Fruit fly (Drosophila melanogaster) whole organism, embryonic: ENCODE measurements around the gene CG11698.

Experiments used
- ATbp ChIP-seq: fragments of 200-800 bp; sonication (Bioruptor generic); optimal IDR thresholded peaks from 2 replicates; lab custom pipeline; 2017; ENCODE audit warnings: missing biosample characterization, mild to moderate bottlenecking, missing genetic modification characterization, missing genetic modification reagents
- Awh ChIP-seq: fragments of 200-800 bp; sonication (Bioruptor generic); IDR thresholded peaks from 2 replicates; pipeline ENCODE4, ENCODE4 v1.3.6; 2022; ENCODE audit warnings: missing biosample characterization, missing genetic modification characterization
- CG11085 ChIP-seq: fragments of 200-800 bp; sonication (Bioruptor generic); IDR thresholded peaks from 2 replicates; pipeline ENCODE4 v1.3.6; 2022; ENCODE audit warnings: missing biosample characterization, missing genetic modification characterization
- CG12071 ChIP-seq: fragments of 200-800 bp; sonication (Bioruptor generic); optimal IDR thresholded peaks from 3 replicates; lab custom pipeline; 2018; ENCODE audit warnings: missing biosample characterization, mild to moderate bottlenecking, missing genetic modification characterization
- CG12155 ChIP-seq: fragments of 200-800 bp; sonication (Bioruptor generic); optimal IDR thresholded peaks from 3 replicates; lab custom pipeline; 2016; ENCODE audit warnings: missing biosample characterization, missing genetic modification characterization
- CG12236 ChIP-seq: fragments of 200-800 bp; sonication (Bioruptor generic); optimal IDR thresholded peaks from 2 replicates; lab custom pipeline; 2016; ENCODE audit warnings: missing biosample characterization, missing genetic modification characterization
- CG13424 ChIP-seq: fragments of 200-800 bp; sonication (Bioruptor generic); optimal IDR thresholded peaks from 2 replicates; lab custom pipeline; 2019; ENCODE audit warnings: missing biosample characterization, mild to moderate bottlenecking, missing genetic modification characterization, moderate library complexity
- CG13624 ChIP-seq: fragments of 200-800 bp; sonication (Bioruptor generic); optimal IDR thresholded peaks from 2 replicates; lab custom pipeline; 2016; ENCODE audit warnings: missing biosample characterization, missing genetic modification characterization
- CG14860 ChIP-seq: fragments of 200-800 bp; sonication (Bioruptor generic); IDR thresholded peaks from 3 replicates; pipeline ENCODE4 v1.3.6; 2022; ENCODE audit warnings: missing biosample characterization, missing genetic modification characterization; ENCODE audit not compliant: partially characterized antibody
- CG14965 ChIP-seq: fragments of 200-800 bp; sonication (Bioruptor generic); optimal IDR thresholded peaks from 2 replicates; lab custom pipeline; 2016; ENCODE audit warnings: missing biosample characterization, missing genetic modification characterization, borderline replicate concordance
- CG4360 ChIP-seq: fragments of 200-800 bp; sonication (Bioruptor generic); IDR thresholded peaks from 2 replicates; pipeline ENCODE4 v1.3.6; 2022; ENCODE audit warnings: missing biosample characterization, missing genetic modification characterization
- CG4424 ChIP-seq: fragments of 200-800 bp; sonication (Bioruptor generic); optimal IDR thresholded peaks from 3 replicates; lab custom pipeline; 2016; ENCODE audit warnings: missing biosample characterization, missing genetic modification characterization
- CG6813 ChIP-seq: fragments of 200-800 bp; sonication (Bioruptor generic); optimal IDR thresholded peaks from 2 replicates; lab custom pipeline; 2017; ENCODE audit warnings: missing biosample characterization, missing genetic modification characterization, mild to moderate bottlenecking, moderate library complexity, missing genetic modification reagents
- CG8478 ChIP-seq: fragments of >200 bp; optimal IDR thresholded peaks from 2 replicates; lab custom pipeline; 2018
- CG8765 ChIP-seq: fragments of 200-800 bp; sonication (Bioruptor generic); IDR thresholded peaks from 2 replicates; pipeline ENCODE4 v1.3.6; 2022; ENCODE audit warnings: missing biosample characterization, missing genetic modification characterization
- CTCF ChIP-seq: fragments of 200-800 bp; sonication (Bioruptor generic); optimal IDR thresholded peaks from 2 replicates; lab custom pipeline; 2017; ENCODE audit warnings: missing biosample characterization, mild to moderate bottlenecking, missing genetic modification characterization, moderate library complexity
- CrebB ChIP-seq: fragments of 200-800 bp; sonication (Bioruptor generic); optimal IDR thresholded peaks from 3 replicates; lab custom pipeline; 2018; ENCODE audit warnings: missing biosample characterization, mild to moderate bottlenecking, missing genetic modification characterization
- Dfd ChIP-seq, 2 experiments: fragments of >200 bp; optimal IDR thresholded peaks; 2 replicates each; lab custom pipeline; 2017; ENCODE audit warnings: missing biosample characterization in 2 of 2, missing genetic modification characterization in 2 of 2
- Dip3 ChIP-seq: fragments of 200-800 bp; sonication (Bioruptor generic); optimal IDR thresholded peaks from 3 replicates; lab custom pipeline; 2016; ENCODE audit warnings: missing biosample characterization, missing genetic modification characterization
- Fer1 ChIP-seq: fragments of 200-800 bp; sonication (Bioruptor generic); optimal IDR thresholded peaks from 2 replicates; lab custom pipeline; 2017; ENCODE audit warnings: missing biosample characterization, mild to moderate bottlenecking, missing genetic modification characterization
- Gsc ChIP-seq: fragments of 200-800 bp; sonication (Bioruptor generic); IDR thresholded peaks from 2 replicates; pipeline ENCODE4 v1.3.6; 2022; ENCODE audit warnings: missing biosample characterization, missing genetic modification characterization
- HHEX ChIP-seq: fragments of 200-800 bp; sonication (Bioruptor generic); optimal IDR thresholded peaks from 3 replicates; lab custom pipeline; 2017; ENCODE audit warnings: missing biosample characterization, mild to moderate bottlenecking, missing genetic modification characterization, missing genetic modification reagents
- Mad ChIP-seq: fragments of 200-800 bp; sonication (Bioruptor generic); optimal IDR thresholded peaks from 2 replicates; lab custom pipeline; 2016; ENCODE audit warnings: missing biosample characterization, missing genetic modification characterization
- Myb ChIP-seq: fragments of 200-800 bp; sonication (Bioruptor generic); optimal IDR thresholded peaks from 2 replicates; lab custom pipeline; 2016; ENCODE audit warnings: missing biosample characterization, missing genetic modification characterization
- Nf-YB ChIP-seq: fragments of 200-800 bp; sonication (Bioruptor generic); optimal IDR thresholded peaks from 3 replicates; lab custom pipeline; 2019; ENCODE audit warnings: missing biosample characterization, mild to moderate bottlenecking, missing genetic modification characterization, moderate library complexity
- Spps ChIP-seq: fragments of 200-800 bp; sonication (Bioruptor generic); optimal IDR thresholded peaks from 2 replicates; lab custom pipeline; 2018; ENCODE audit warnings: missing biosample characterization, mild to moderate bottlenecking, missing genetic modification characterization
- TFAM ChIP-seq: fragments of 200-800 bp; sonication (Bioruptor generic); optimal IDR thresholded peaks from 2 replicates; lab custom pipeline; 2017; ENCODE audit warnings: missing biosample characterization, missing genetic modification characterization, inconsistent platforms
- Usf ChIP-seq: fragments of 200-800 bp; sonication (Bioruptor generic); optimal IDR thresholded peaks from 2 replicates; lab custom pipeline; 2017; ENCODE audit warnings: missing genotype, missing biosample characterization, missing genetic modification characterization
- Xrp1 ChIP-seq: fragments of 200-800 bp; sonication (Bioruptor generic); IDR thresholded peaks from 2 replicates; pipeline ENCODE4 v1.3.6; 2022; ENCODE audit warnings: missing biosample characterization, missing genetic modification characterization
- YL-1 ChIP-seq: fragments of 200-800 bp; sonication (Bioruptor generic); optimal IDR thresholded peaks from 3 replicates; lab custom pipeline; 2017; ENCODE audit warnings: missing biosample characterization, mild to moderate bottlenecking, missing genetic modification characterization
- ap ChIP-seq: fragments of 200-800 bp; sonication (Bioruptor generic); IDR thresholded peaks from 2 replicates; pipeline ENCODE4 v1.3.6; 2022; ENCODE audit warnings: missing biosample characterization, missing genetic modification characterization
- bab2 ChIP-seq: fragments of 200-800 bp; sonication (Bioruptor generic); optimal IDR thresholded peaks from 2 replicates; lab custom pipeline; 2016; ENCODE audit warnings: missing biosample characterization, missing genetic modification characterization
- bcd ChIP-seq: fragments of 200-800 bp; sonication (Bioruptor generic); optimal IDR thresholded peaks from 2 replicates; lab custom pipeline; 2017; ENCODE audit warnings: missing biosample characterization, mild to moderate bottlenecking, missing genetic modification characterization
- cato ChIP-seq: fragments of 200-800 bp; sonication (Bioruptor generic); optimal IDR thresholded peaks from 2 replicates; lab custom pipeline; 2016; ENCODE audit warnings: missing biosample characterization, missing genetic modification characterization, borderline replicate concordance
- chn ChIP-seq: fragments of 200-800 bp; sonication (Bioruptor generic); optimal IDR thresholded peaks from 2 replicates; lab custom pipeline; 2016; ENCODE audit warnings: missing biosample characterization, missing genetic modification characterization
- fd3F ChIP-seq: fragments of 200-800 bp; sonication (Bioruptor generic); optimal IDR thresholded peaks from 2 replicates; lab custom pipeline; 2018; ENCODE audit warnings: missing biosample characterization, mild to moderate bottlenecking, missing genetic modification characterization, moderate library complexity
- her ChIP-seq: fragments of 200-800 bp; sonication (Bioruptor generic); optimal IDR thresholded peaks from 2 replicates; lab custom pipeline; 2016; ENCODE audit warnings: missing biosample characterization, missing genetic modification characterization
- jing ChIP-seq: fragments of 200-800 bp; sonication (Bioruptor generic); optimal IDR thresholded peaks from 2 replicates; lab custom pipeline; 2018; ENCODE audit warnings: missing biosample characterization, mild to moderate bottlenecking, missing genetic modification characterization
- maf-S ChIP-seq: fragments of 200-800 bp; sonication (Bioruptor generic); optimal IDR thresholded peaks from 2 replicates; lab custom pipeline; 2016; ENCODE audit warnings: missing biosample characterization, missing genetic modification characterization
- p53 ChIP-seq: fragments of 200-800 bp; sonication (Bioruptor generic); optimal IDR thresholded peaks from 2 replicates; lab custom pipeline; 2016; ENCODE audit warnings: missing biosample characterization, missing genetic modification characterization
- pho ChIP-seq: fragments of 200-800 bp; sonication (Bioruptor generic); optimal IDR thresholded peaks from 2 replicates; lab custom pipeline; 2016; ENCODE audit warnings: missing biosample characterization, missing genetic modification characterization
- pita ChIP-seq: fragments of 200-800 bp; sonication (Bioruptor generic); optimal IDR thresholded peaks from 2 replicates; lab custom pipeline; 2017; ENCODE audit warnings: missing biosample characterization, mild to moderate bottlenecking, missing genetic modification characterization
- shn ChIP-seq: fragments of 200-800 bp; sonication (Bioruptor generic); optimal IDR thresholded peaks from 3 replicates; lab custom pipeline; 2016; ENCODE audit warnings: missing biosample characterization, missing genetic modification characterization
- stc ChIP-seq: fragments of 200-800 bp; sonication (Bioruptor generic); IDR thresholded peaks from 2 replicates; pipeline ENCODE4 v1.3.6; 2022; ENCODE audit warnings: missing biosample characterization, missing genetic modification characterization
- stwl ChIP-seq: fragments of 200-800 bp; sonication (Bioruptor generic); optimal IDR thresholded peaks from 3 replicates; lab custom pipeline; 2018; ENCODE audit warnings: missing biosample characterization, mild to moderate bottlenecking, missing genetic modification characterization, moderate library complexity
- tin ChIP-seq: fragments of 200-800 bp; sonication (Bioruptor generic); optimal IDR thresholded peaks from 3 replicates; lab custom pipeline; 2016; ENCODE audit warnings: missing biosample characterization, missing genetic modification characterization
- trh ChIP-seq: fragments of 200-800 bp; sonication (Bioruptor generic); optimal IDR thresholded peaks from 2 replicates; lab custom pipeline; 2016; ENCODE audit warnings: missing biosample characterization, missing genetic modification characterization
- ttk ChIP-seq: fragments of 200-800 bp; sonication (Bioruptor generic); IDR thresholded peaks from 2 replicates; pipeline ENCODE4 v2.1.2; 2022; ENCODE audit warnings: missing biosample characterization, missing genetic modification characterization
- tx ChIP-seq: fragments of 200-800 bp; sonication (Bioruptor generic); optimal IDR thresholded peaks from 2 replicates; lab custom pipeline; 2016; ENCODE audit warnings: missing biosample characterization, missing genetic modification characterization
- wdn ChIP-seq: fragments of 200-800 bp; sonication (Bioruptor generic); IDR thresholded peaks from 2 replicates; pipeline ENCODE4 v1.3.6; 2022; ENCODE audit warnings: missing biosample characterization, missing genetic modification characterization
- yki ChIP-seq: fragments of >200 bp; optimal IDR thresholded peaks from 3 replicates; lab custom pipeline; 2018
- zf30C ChIP-seq: fragments of 200-800 bp; sonication (Bioruptor generic); optimal IDR thresholded peaks from 3 replicates; lab custom pipeline; 2018; ENCODE audit warnings: missing biosample characterization, mild to moderate bottlenecking, missing genetic modification characterization

CG11698 gene

dm6 chr3R:8333768-8334470 is 21.9 kb downstream of the CG11698 start, which contains the start of gene Poxm (continued):
- peak; percentile 94 for TF ChIP-seq CG13424 (tag; lab: Kevin White, UChicago)
- peak; percentile 49 for TF ChIP-seq yki (lab: Kevin White, UChicago)
- TF ChIP-seq CTCF (GFP tag; lab: Kevin White, UChicago): peak; percentile 1
- TF ChIP-seq Fer1: no peak
- no peak for TF ChIP-seq p53 (GFP tag; lab: Kevin White, UChicago)
- no peak for TF ChIP-seq pita (GFP tag; lab: Kevin White, UChicago)
- peak; percentile 91 for TF ChIP-seq CG8478 (lab: Kevin White, UChicago)
- peak; percentile 47; the same call in 1 of the 2 replicates for TF ChIP-seq wdn (GFP tag; lab: Robert Waterston, UW)
- peak; percentile 91 for TF ChIP-seq Usf (GFP tag; lab: Kevin White, UChicago)
- TF ChIP-seq fd3F (GFP tag; lab: Kevin White, UChicago): peak; percentile 75
- peak; percentile 78 for TF ChIP-seq CG12155 (GFP tag; lab: Kevin White, UChicago)
- TF ChIP-seq Dfd (GFP tag; optimal IDR thresholded peaks at IDR 0.05; lab: Kevin White, UChicago): peak in 1 of 2 experiments; percentile 83
- TF ChIP-seq jing (GFP tag; lab: Kevin White, UChicago): peak; percentile 58
- TF ChIP-seq ap (GFP tag; lab: Robert Waterston, UW): peak; percentile 79
- TF ChIP-seq her (GFP tag; lab: Kevin White, UChicago): no peak
- peak; percentile 23 for TF ChIP-seq CG12071
- TF ChIP-seq Xrp1 (GFP tag; lab: Robert Waterston, UW): peak; percentile 91
- TF ChIP-seq Nf-YB (GFP tag; lab: Kevin White, UChicago): peak; percentile 94
- TF ChIP-seq Dip3 (GFP tag; lab: Kevin White, UChicago): peak; percentile 19
- TF ChIP-seq ttk (GFP tag; lab: Robert Waterston, UW): peak; percentile 80
- peak; percentile 16 for TF ChIP-seq pho (GFP tag; lab: Kevin White, UChicago)
- TF ChIP-seq CrebB (tag; lab: Kevin White, UChicago): no peak
- peak; percentile 77 for TF ChIP-seq bab2 (GFP tag; lab: Kevin White, UChicago)
- peak; percentile 89 for TF ChIP-seq HHEX (GFP tag; lab: Kevin White, UChicago)
- peak; percentile 81 for TF ChIP-seq stc (GFP tag; lab: Robert Waterston, UW)
- peak; percentile 86 for TF ChIP-seq Gsc (GFP tag; lab: Robert Waterston, UW)
- no peak for TF ChIP-seq CG14965
- TF ChIP-seq CG14860: no peak
- TF ChIP-seq bcd: peak; percentile 93
- peak; percentile 35 for TF ChIP-seq tx (GFP tag; lab: Kevin White, UChicago)
- TF ChIP-seq stwl (tag; lab: Kevin White, UChicago): no peak
- TF ChIP-seq cato (GFP tag; lab: Kevin White, UChicago): peak; percentile 89
- TF ChIP-seq CG12236 (GFP tag; lab: Kevin White, UChicago): no peak
- TF ChIP-seq Mad: peak; percentile 80
- TF ChIP-seq YL-1 (GFP tag; lab: Kevin White, UChicago): peak; percentile 21
- TF ChIP-seq CG11085: peak; percentile 57
- TF ChIP-seq Awh (GFP tag; lab: Robert Waterston, UW): peak; percentile 70
- TF ChIP-seq Myb (GFP tag; lab: Kevin White, UChicago): peak; percentile 19
- peak; percentile 77 for TF ChIP-seq chn (GFP tag; lab: Kevin White, UChicago)
- peak; percentile 95 for TF ChIP-seq CG4424 (GFP tag; lab: Kevin White, UChicago)
- TF ChIP-seq shn (GFP tag; lab: Kevin White, UChicago): peak; percentile 8
- no peak for TF ChIP-seq zf30C (GFP tag; lab: Kevin White, UChicago)
- TF ChIP-seq ATbp (GFP tag; lab: Kevin White, UChicago): peak; percentile 81
- TF ChIP-seq maf-S: peak; percentile 21
- TF ChIP-seq Spps (tag; lab: Kevin White, UChicago): peak; percentile 88
- peak; percentile 74 for TF ChIP-seq CG6813
- peak; percentile 10 for TF ChIP-seq CG4360 (GFP tag; lab: Robert Waterston, UW)
- TF ChIP-seq trh (GFP tag; lab: Kevin White, UChicago): peak; percentile 80
- peak; percentile 59 for TF ChIP-seq TFAM (GFP tag; lab: Kevin White, UChicago)
- TF ChIP-seq CG13624 (GFP tag; lab: Kevin White, UChicago): peak; percentile 68
- TF ChIP-seq tin (GFP tag; lab: Kevin White, UChicago): peak; percentile 89
- peak; percentile 82 for TF ChIP-seq CG8765 (GFP tag; lab: Robert Waterston, UW)
